Worm (Caenorhabditis elegans): Measurements from ENCODE around the gene F08F8.11.

DNA sequence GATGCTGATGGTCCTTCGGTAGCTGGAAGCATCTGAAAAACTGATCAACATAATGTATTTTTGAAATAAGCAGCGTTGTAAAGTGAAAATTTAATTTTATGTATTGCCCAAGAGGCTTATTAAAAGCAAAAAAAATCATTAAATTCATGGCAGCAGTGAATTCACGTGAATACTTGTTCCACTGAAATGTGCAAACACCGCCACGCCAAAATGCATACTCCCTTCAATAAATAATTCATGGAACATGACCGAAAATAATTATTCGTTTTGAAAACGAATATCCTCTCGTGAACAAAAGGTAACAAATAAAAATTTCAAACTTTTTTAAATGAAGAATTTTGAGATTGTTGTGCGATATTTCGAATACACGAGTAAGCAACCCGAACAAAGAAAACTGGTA, 8.3 kb upstream of the F08F8.11 start, which contains the start of gene F08F8.10:
- TF ChIP-seq him-1 (tag; optimal IDR thresholded peaks at IDR 0.05) (no peak), W03F9.2 (tag; optimal IDR thresholded peaks at IDR 0.05) (no peak)

All from whole organism, L4/young adult.